Worm (Caenorhabditis elegans) whole organism, mixed stage, embryonic: ENCODE data around the gene ram-5.
"Not testable (repeated sequence)": the region's sequence is repeated elsewhere in the genome, so short reads cannot be mapped to it uniquely, and the experiment has no call there.

Experiments used
- bed-3 ChIP-seq: fragments of 200-800 bp; sonication (Bioruptor generic); optimal IDR thresholded peaks from 3 replicates; lab custom pipeline; 2018; ENCODE audit warnings: mild to moderate bottlenecking, missing genetic modification characterization, moderate library complexity, missing compliant biosample characterization
- blmp-1 ChIP-seq: fragments of 150-350 bp; optimal IDR thresholded peaks from 2 replicates; lab custom pipeline; 2014; ENCODE audit warnings: missing biosample characterization, missing genetic modification characterization
- ceh-43 ChIP-seq: fragments of 200-800 bp; sonication (Bioruptor generic); optimal IDR thresholded peaks from 2 replicates; lab custom pipeline; 2018; ENCODE audit warnings: mild to moderate bottlenecking, missing genetic modification characterization, moderate library complexity, missing compliant biosample characterization
- ceh-83 ChIP-seq: fragments of 200-800 bp; sonication (Bioruptor generic); optimal IDR thresholded peaks from 2 replicates; lab custom pipeline; 2018; ENCODE audit warnings: mild to moderate bottlenecking, missing genetic modification characterization, missing compliant biosample characterization
- ces-1 ChIP-seq: fragments of 150-350 bp; optimal IDR thresholded peaks from 2 replicates; lab custom pipeline; 2014; ENCODE audit warnings: missing biosample characterization, missing genetic modification reagents, missing genetic modification characterization
- elt-1 ChIP-seq: sonication (generic microtip); optimal IDR thresholded peaks from 2 replicates; lab custom pipeline; 2017; ENCODE audit warnings: missing genetic modification characterization, mild to moderate bottlenecking, missing compliant biosample characterization, antibody characterized with exemption, moderate library complexity, borderline replicate concordance; ENCODE audit not compliant: insufficient read depth
- elt-3 ChIP-seq: fragments of 150-350 bp; optimal IDR thresholded peaks from 2 replicates; lab custom pipeline; 2014; ENCODE audit warnings: missing biosample characterization, missing genetic modification characterization
- ham-2 ChIP-seq: fragments of 200-800 bp; sonication (Bioruptor generic); optimal IDR thresholded peaks from 2 replicates; lab custom pipeline; 2018; ENCODE audit warnings: mild to moderate bottlenecking, missing genetic modification characterization, missing compliant biosample characterization
- hlh-1 ChIP-seq: fragments of 150-350 bp; optimal IDR thresholded peaks from 2 replicates; lab custom pipeline; 2014; ENCODE audit warnings: missing biosample characterization, missing genetic modification reagents, missing genetic modification characterization
- lin-13 ChIP-seq: fragments of 150-350 bp; optimal IDR thresholded peaks from 2 replicates; lab custom pipeline; 2014; ENCODE audit warnings: missing biosample characterization, missing genetic modification characterization
- lin-32 ChIP-seq: fragments of 200-800 bp; sonication (Bioruptor generic); optimal IDR thresholded peaks from 2 replicates; lab custom pipeline; 2018; ENCODE audit warnings: mild to moderate bottlenecking, missing genetic modification characterization, missing compliant biosample characterization
- mab-5 ChIP-seq: fragments of 150-350 bp; optimal IDR thresholded peaks from 2 replicates; lab custom pipeline; 2014; ENCODE audit warnings: missing biosample characterization, missing genetic modification characterization
- mep-1 ChIP-seq: fragments of 150-350 bp; optimal IDR thresholded peaks from 2 replicates; lab custom pipeline; 2017; ENCODE audit warnings: missing biosample characterization, missing genetic modification reagents, missing genetic modification characterization, inconsistent platforms
- nhr-12 ChIP-seq: fragments of 150-350 bp; optimal IDR thresholded peaks from 2 replicates; lab custom pipeline; 2014; ENCODE audit warnings: missing biosample characterization, missing genetic modification characterization
- nhr-2 ChIP-seq: fragments of 150-350 bp; optimal IDR thresholded peaks from 2 replicates; lab custom pipeline; 2014; ENCODE audit warnings: missing biosample characterization, missing genetic modification characterization
- nhr-237 ChIP-seq: fragments of 150-350 bp; optimal IDR thresholded peaks from 2 replicates; lab custom pipeline; 2014; ENCODE audit warnings: missing biosample characterization, missing genetic modification characterization
- nhr-28 ChIP-seq: fragments of 150-350 bp; optimal IDR thresholded peaks from 2 replicates; lab custom pipeline; 2014; ENCODE audit warnings: missing biosample characterization, missing genetic modification characterization
- nhr-76 ChIP-seq: sonication (generic microtip); optimal IDR thresholded peaks from 2 replicates; lab custom pipeline; 2017; ENCODE audit warnings: missing biosample characterization, missing genetic modification characterization
- pha-4 ChIP-seq: fragments of 150-350 bp; optimal IDR thresholded peaks from 2 replicates; lab custom pipeline; 2018; ENCODE audit warnings: missing biosample characterization, missing genetic modification reagents, missing genetic modification characterization
- sem-2 ChIP-seq: fragments of 200-800 bp; sonication (Bioruptor generic); optimal IDR thresholded peaks from 2 replicates; lab custom pipeline; 2018; ENCODE audit warnings: mild to moderate bottlenecking, missing genetic modification characterization, missing compliant biosample characterization
- snpc-4 ChIP-seq: fragments of 150-350 bp; optimal IDR thresholded peaks from 2 replicates; lab custom pipeline; 2014; ENCODE audit warnings: missing biosample characterization, missing genetic modification characterization
- tbx-8 ChIP-seq: fragments of 200-800 bp; sonication (Bioruptor generic); optimal IDR thresholded peaks from 2 replicates; lab custom pipeline; 2018; ENCODE audit warnings: mild to moderate bottlenecking, missing genetic modification characterization, moderate library complexity, missing compliant biosample characterization
- unc-120 ChIP-seq: sonication (generic microtip); optimal IDR thresholded peaks from 2 replicates; lab custom pipeline; 2017; ENCODE audit warnings: missing genetic modification characterization, missing compliant biosample characterization; ENCODE audit not compliant: poor library complexity, severe bottlenecking
- unc-62 ChIP-seq: fragments of 150-350 bp; optimal IDR thresholded peaks from 2 replicates; lab custom pipeline; 2014; ENCODE audit warnings: missing biosample characterization, missing genetic modification reagents, missing genetic modification characterization
- zip-8 ChIP-seq: fragments of 150-350 bp; optimal IDR thresholded peaks from 2 replicates; lab custom pipeline; 2014; ENCODE audit warnings: missing biosample characterization, missing genetic modification characterization
- ztf-11 ChIP-seq: fragments of 150-350 bp; optimal IDR thresholded peaks from 2 replicates; lab custom pipeline; 2014; ENCODE audit warnings: missing biosample characterization, missing genetic modification characterization

ram-5 gene

ce11 chrX:14528399-14528798, 21.6 kb upstream of the ram-5 start, which contains the start of gene nspc-19:
Gene nspc-19 (plus strand): TSS chrX:14528699.
- not testable (repeated sequence) for TF ChIP-seq mab-5, blmp-1, nhr-28 (tag; lab: Kevin White, UChicago)

ce11 chrX:14530107-14530506, 19.8 kb upstream of the ram-5 start, which contains the start of gene nspc-20:
Gene nspc-20 (minus strand): TSS chrX:14530207.
- no peak for TF ChIP-seq elt-3 (tag; lab: Kevin White, UChicago)
- TF ChIP-seq ceh-43 (GFP tag; lab: Kevin White, UChicago): no peak
- no peak for TF ChIP-seq nhr-12 (tag; lab: Kevin White, UChicago)
- TF ChIP-seq elt-1 (tag; lab: Kevin White, UChicago): no peak
- no peak for TF ChIP-seq unc-120 (tag; lab: Kevin White, UChicago)
- no peak for TF ChIP-seq nhr-237 (tag; lab: Kevin White, UChicago)

- TF ChIP-seq nhr-76 (tag; lab: Kevin White, UChicago) (no peak), lin-32 (GFP tag; lab: Kevin White, UChicago) (no peak), bed-3 (GFP tag; lab: Kevin White, UChicago) (no peak), tbx-8 (GFP tag; lab: Kevin White, UChicago) (no peak), ces-1 (GFP tag; lab: Kevin White, UChicago) (no peak), unc-62 (GFP tag; lab: Kevin White, UChicago) (no peak), ztf-11 (tag; lab: Kevin White, UChicago) (no peak)
These were observed 15.8 kb upstream of the ram-5 start, which contains the start of gene T24C2.5 for ce11 chrX:14534117-14534516. Gene T24C2.5 (plus strand): TSS chrX:14534417.

- TF ChIP-seq tbx-8 (GFP tag; lab: Kevin White, UChicago) (no peak), lin-13 (no peak), unc-120 (tag; lab: Kevin White, UChicago) (no peak), ceh-43 (GFP tag; lab: Kevin White, UChicago) (no peak), mep-1 (tag; lab: Kevin White, UChicago) (no peak)
These were observed 15.4 kb upstream of the ram-5 start for ce11 chrX:14534596-14534995.

ce11 chrX:14535913-14536312, 14.0 kb upstream of the ram-5 start:
- no peak for TF ChIP-seq unc-120 (tag; lab: Kevin White, UChicago)
- no peak for TF ChIP-seq ceh-83
- no peak for TF ChIP-seq snpc-4 (tag; lab: Kevin White, UChicago)
- TF ChIP-seq nhr-2: no peak
- TF ChIP-seq lin-13: no peak
- TF ChIP-seq ces-1 (GFP tag; lab: Kevin White, UChicago): no peak

- TF ChIP-seq hlh-1 (tag; lab: Kevin White, UChicago) (no peak), zip-8 (tag; lab: Kevin White, UChicago) (no peak), pha-4 (tag; lab: Kevin White, UChicago) (no peak), tbx-8 (GFP tag; lab: Kevin White, UChicago) (no peak)
These were observed 12.3 kb upstream of the ram-5 start for ce11 chrX:14537625-14538024.

ce11 chrX:14539468-14539867, 10.5 kb upstream of the ram-5 start:
- TF ChIP-seq ceh-43 (GFP tag; lab: Kevin White, UChicago) (no peak), lin-13 (no peak), ham-2 (GFP tag; lab: Kevin White, UChicago) (no peak), nhr-12 (tag; lab: Kevin White, UChicago) (no peak), bed-3 (GFP tag; lab: Kevin White, UChicago) (no peak), nhr-28 (tag; lab: Kevin White, UChicago) (no peak)

- TF ChIP-seq lin-13 (no peak), ceh-43 (GFP tag; lab: Kevin White, UChicago) (no peak), blmp-1 (tag; lab: Kevin White, UChicago) (no peak), nhr-28 (tag; lab: Kevin White, UChicago) (no peak), sem-2 (GFP tag; lab: Kevin White, UChicago) (no peak)
These were observed 8.0 kb upstream of the ram-5 start, which contains the start of gene fbxa-81 for ce11 chrX:14541992-14542391. Gene fbxa-81 (minus strand): TSS chrX:14542092.
